Fruit fly (Drosophila melanogaster) whole organism: ENCODE measurements around the gene CG15916.

Experiments
- CG8478 ChIP-seq: fragments of >200 bp; optimal IDR thresholded peaks from 2 replicates; lab custom pipeline; 2018; ENCODE audit warnings: inconsistent platforms
- Dll ChIP-seq: fragments of >200 bp; optimal IDR thresholded peaks from 2 replicates; lab custom pipeline; 2017
- EcR ChIP-seq, 2 experiments: fragments of >200 bp; optimal IDR thresholded peaks; 2 replicates each; lab custom pipeline; 2017; ENCODE audit warnings: missing biosample characterization in 2 of 2, missing genetic modification characterization in 2 of 2, missing genetic modification reagents in 2 of 2
- pan ChIP-seq: fragments of >200 bp; optimal IDR thresholded peaks from 2 replicates; lab custom pipeline; 2017
- psq ChIP-seq: fragments of >200 bp; optimal IDR thresholded peaks from 2 replicates; lab custom pipeline; 2017
- usp ChIP-seq: fragments of >200 bp; optimal IDR thresholded peaks from 2 replicates; lab custom pipeline; 2017; ENCODE audit warnings: missing biosample characterization, missing genetic modification characterization, mixed read lengths

CG15916 gene

DNA sequence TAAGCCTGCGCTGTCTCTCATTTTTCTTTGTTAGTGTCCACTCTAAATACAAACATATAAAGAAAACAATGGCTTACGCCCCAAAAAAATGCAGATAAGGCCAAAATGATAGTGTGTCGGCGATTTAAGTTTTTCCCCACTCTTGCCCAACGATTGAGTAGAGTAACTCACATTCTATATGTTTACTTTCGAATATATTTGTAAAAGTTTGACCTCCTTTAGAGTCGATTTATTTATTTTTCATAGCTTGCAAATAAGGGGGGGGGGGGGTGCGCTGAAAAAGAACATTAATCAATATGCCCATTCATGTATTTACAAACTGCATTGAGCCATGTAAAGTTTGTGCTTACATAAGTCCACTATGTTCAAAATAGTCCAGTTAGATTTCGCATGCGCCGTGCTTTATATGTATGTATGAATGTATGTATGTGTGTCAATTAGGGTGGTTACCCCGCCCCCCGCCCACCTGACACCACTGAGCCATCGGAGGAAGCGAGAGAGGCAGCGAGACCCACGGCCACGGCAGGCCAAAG is 3.4 kb downstream of the CG15916 start:
- no peak for TF ChIP-seq CG8478 (lab: Kevin White, UChicago)
- TF ChIP-seq EcR (GFP tag; optimal IDR thresholded peaks at IDR 0.05; lab: Kevin White, UChicago): no peak
- no peak for TF ChIP-seq pan

dm6 chrX:15909564-15910284 is 19.3 kb downstream of the CG15916 start, which contains the start of gene CycD:
CycD (minus strand) TSS chrX:15909676.
- TF ChIP-seq pan: no peak
- TF ChIP-seq CG8478 (lab: Kevin White, UChicago): no peak
- TF ChIP-seq psq (lab: Kevin White, UChicago): no peak
- no peak for TF ChIP-seq Dll (lab: Kevin White, UChicago)

DNA sequence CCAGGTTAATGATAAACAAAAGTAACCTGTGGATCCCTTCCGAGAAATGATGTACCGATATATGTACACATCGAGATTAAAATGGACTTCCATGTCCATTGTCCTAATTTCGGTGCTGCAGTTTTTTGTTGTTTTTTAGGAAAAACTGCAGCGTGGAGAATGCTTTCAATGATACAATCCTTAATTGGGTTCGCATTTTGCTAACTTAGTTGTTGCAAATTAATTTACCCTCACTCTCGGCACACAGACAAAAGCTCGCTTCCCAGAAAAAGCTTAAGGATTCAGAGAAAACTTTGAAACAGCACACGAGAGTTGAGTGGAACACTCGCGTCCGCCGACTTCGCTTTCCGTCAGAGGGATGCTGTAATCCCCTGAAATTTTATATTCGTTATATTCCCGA is 20.2 kb downstream of the CG15916 start, which contains the start of gene Lrp4:
TSS of gene Lrp4 (plus strand) at position 301 of the 400 bp plus-strand sequence.
- no peak for TF ChIP-seq CG8478 (lab: Kevin White, UChicago)
- TF ChIP-seq Dll (lab: Kevin White, UChicago): no peak
- TF ChIP-seq usp: no peak
- TF ChIP-seq pan: no peak
- TF ChIP-seq EcR (GFP tag; optimal IDR thresholded peaks at IDR 0.05; lab: Kevin White, UChicago): no peak
- no peak for TF ChIP-seq psq (lab: Kevin White, UChicago)

DNA sequence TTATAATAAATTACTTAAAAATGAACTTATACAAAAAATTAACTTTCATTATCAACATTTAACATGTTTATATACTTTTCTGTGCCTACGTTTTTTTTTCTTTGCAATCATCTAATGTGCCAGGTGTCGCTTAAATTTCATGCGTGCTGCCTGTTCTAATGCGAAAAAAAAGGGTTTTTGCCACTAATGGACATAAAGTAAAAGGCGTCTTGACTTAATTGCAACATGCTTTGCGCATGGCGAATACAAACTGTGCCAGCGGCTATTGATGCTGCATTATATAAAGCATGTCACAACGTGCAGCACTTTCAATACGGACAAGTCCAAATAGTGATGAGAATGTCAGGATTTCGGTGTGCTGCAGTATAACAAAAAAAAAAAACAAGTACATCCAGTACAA is 31.3 kb downstream of the CG15916 start, which contains the start of gene CG8916:
TSS of gene CG8916 (plus strand) at position 301 of the 400 bp plus-strand sequence.
- TF ChIP-seq usp: no peak
- no peak for TF ChIP-seq pan

DNA sequence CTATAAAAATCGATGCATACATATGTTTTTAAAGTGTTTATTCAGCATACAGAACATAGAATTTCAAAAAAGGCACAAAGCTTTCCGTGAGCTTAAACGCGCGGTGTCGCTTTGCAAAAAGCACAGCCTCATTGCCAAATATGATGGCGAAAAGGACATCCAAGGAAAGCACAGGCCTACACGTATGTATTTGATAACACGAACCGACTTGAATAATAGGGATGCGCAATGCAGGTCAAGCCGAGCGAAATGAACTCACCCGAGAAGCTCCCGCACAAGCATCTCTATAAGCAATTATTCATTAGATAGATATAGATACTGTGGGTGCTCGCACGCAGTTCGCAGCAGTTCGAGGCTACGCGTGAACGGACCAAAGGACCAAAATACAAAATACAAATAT is 34.4 kb downstream of the CG15916 start, which contains the start of gene Lcch3:
TSS of gene Lcch3 (plus strand) at position 301 of the 400 bp plus-strand sequence.
- TF ChIP-seq Dll (lab: Kevin White, UChicago) (no peak), CG8478 (lab: Kevin White, UChicago) (no peak), EcR (GFP tag; optimal IDR thresholded peaks at IDR 0.05; lab: Kevin White, UChicago) (no peak), pan (no peak), psq (lab: Kevin White, UChicago) (no peak), usp (no peak)

DNA sequence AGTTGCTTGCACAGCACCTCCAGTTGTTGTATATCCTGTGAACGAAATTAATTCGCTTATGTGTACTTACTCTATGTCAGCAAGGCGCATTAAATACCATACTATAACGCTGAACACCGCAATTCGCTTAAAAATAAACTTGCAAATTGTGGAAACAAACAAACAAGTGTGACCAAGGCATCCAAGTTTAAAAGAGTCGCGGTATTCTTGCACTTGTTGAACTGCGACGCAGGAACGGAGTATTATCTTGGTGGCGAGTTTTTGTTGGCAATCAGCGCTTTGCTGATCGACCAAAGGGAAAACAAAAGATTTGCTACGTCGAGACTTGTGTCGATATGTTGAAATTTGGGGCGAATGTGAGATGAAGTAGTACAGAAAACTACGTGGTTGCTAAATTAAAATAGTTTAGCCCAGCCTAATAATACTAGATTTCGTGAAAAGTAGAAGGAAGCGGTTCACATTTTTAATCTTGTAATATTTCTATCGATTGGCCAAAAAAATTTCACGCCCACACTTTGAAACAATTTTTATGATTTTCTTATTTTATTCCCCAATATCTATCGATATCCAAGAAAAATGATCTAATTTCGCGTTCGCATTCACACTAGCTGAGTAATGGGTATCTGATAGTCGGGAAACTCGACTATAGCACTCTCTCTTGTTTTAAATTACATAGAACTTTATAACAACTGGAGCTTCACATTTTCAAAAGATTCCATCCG is 43.3 kb downstream of the CG15916 start, which contains the start of gene Ranbp16:
TSS of gene Ranbp16 (minus strand) at position 364 of the 722 bp plus-strand sequence.
- TF ChIP-seq EcR (GFP tag; optimal IDR thresholded peaks at IDR 0.05; lab: Kevin White, UChicago) (no peak), usp (no peak), pan (no peak), psq (lab: Kevin White, UChicago) (no peak), Dll (lab: Kevin White, UChicago) (no peak)

- no peak for TF ChIP-seq pan
- no peak for TF ChIP-seq psq (lab: Kevin White, UChicago)
- no peak for TF ChIP-seq EcR (GFP tag; optimal IDR thresholded peaks at IDR 0.05; lab: Kevin White, UChicago)
- no peak for TF ChIP-seq Dll (lab: Kevin White, UChicago)
- no peak for TF ChIP-seq CG8478 (lab: Kevin White, UChicago)
- no peak for TF ChIP-seq usp
Measured at dm6 chrX:15934226-15934547, 43.8 kb downstream of the CG15916 start.

DNA sequence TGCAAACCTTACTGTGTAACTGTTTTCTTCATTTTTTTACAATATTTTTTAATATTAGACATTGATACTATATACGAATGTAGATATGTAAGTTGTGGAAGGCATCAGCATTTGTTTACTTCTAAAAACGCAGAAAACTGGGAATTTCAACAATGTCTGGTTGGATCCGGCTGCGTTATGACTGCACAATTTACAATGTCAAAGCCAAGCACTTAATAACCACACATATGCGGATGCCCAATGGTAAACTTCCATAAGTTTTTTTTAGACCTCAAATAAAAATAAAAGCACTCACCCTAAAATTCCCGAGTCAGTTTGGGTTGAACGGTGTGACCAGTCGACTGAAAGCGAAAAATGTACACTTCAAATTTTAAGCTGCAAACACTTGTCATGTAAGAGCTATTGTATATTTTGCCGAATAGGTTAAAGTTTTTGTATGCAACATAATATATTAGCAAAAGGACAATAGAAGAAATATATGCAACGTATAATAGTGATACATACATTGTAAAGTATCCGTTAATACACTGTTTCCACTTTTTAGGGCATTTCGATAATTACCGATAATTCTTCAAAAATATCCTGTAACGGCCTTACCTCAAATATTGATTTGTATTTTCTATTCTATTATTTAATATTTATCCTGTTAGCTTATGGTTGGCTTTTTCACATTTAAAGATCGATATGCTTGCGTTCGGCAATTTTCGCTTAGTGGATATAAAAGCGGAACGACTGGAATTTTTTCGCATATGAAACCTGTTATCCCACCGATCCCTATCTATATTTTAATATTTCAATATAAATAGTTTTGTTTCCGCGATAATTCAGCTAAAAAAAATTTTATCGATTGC is 49.9 kb downstream of the CG15916 start, which contains the start of gene Stim:
TSS of gene Stim (minus strand) at position 347 of the 851 bp plus-strand sequence.
- no peak for TF ChIP-seq Dll (lab: Kevin White, UChicago)
- TF ChIP-seq usp: no peak
- TF ChIP-seq EcR (GFP tag; optimal IDR thresholded peaks at IDR 0.05; lab: Kevin White, UChicago): no peak
- no peak for TF ChIP-seq CG8478 (lab: Kevin White, UChicago)
- TF ChIP-seq psq (lab: Kevin White, UChicago): no peak

dm6 chrX:15940956-15941246 is 50.5 kb downstream of the CG15916 start, which contains the start of gene CG8924:
CG8924 (plus strand) TSS chrX:15941077.
- TF ChIP-seq pan: no peak
- no peak for TF ChIP-seq psq (lab: Kevin White, UChicago)
- TF ChIP-seq Dll (lab: Kevin White, UChicago): no peak
- no peak for TF ChIP-seq CG8478 (lab: Kevin White, UChicago)
- TF ChIP-seq EcR (GFP tag; optimal IDR thresholded peaks at IDR 0.05; lab: Kevin White, UChicago): no peak
- TF ChIP-seq usp: no peak
